Worm (Caenorhabditis elegans) whole organism, L4/young adult: ENCODE measurements around the gene lbp-4.

Experiments
- W03F9.2 ChIP-seq: fragments of 150-350 bp; optimal IDR thresholded peaks from 2 replicates; lab custom pipeline; 2014; ENCODE audit warnings: missing biosample characterization, missing genetic modification characterization
- dao-5 ChIP-seq: sonication (generic microtip); optimal IDR thresholded peaks from 2 replicates; lab custom pipeline; 2016; ENCODE audit warnings: missing genotype, missing genetic modification characterization, moderate library complexity, missing compliant biosample characterization
- him-1 ChIP-seq: sonication (generic microtip); optimal IDR thresholded peaks from 2 replicates; lab custom pipeline; 2016; ENCODE audit warnings: missing genotype, missing genetic modification reagents, missing genetic modification characterization, missing compliant biosample characterization

The lbp-4 gene

ce11 chrV:7830952-7831351 lies 10.6 kb downstream of the lbp-4 start:
- no peak for TF ChIP-seq W03F9.2 (tag; lab: Kevin White, UChicago)
- no peak for TF ChIP-seq him-1 (tag; lab: Kevin White, UChicago)
- no peak for TF ChIP-seq dao-5

- TF ChIP-seq W03F9.2 (tag; lab: Kevin White, UChicago), result no peak
- no peak for TF ChIP-seq him-1 (tag; lab: Kevin White, UChicago)
- TF ChIP-seq dao-5, result no peak
Observed at ce11 chrV:7836911-7837310, 16.5 kb downstream of the lbp-4 start, which contains the start of gene txt-5. Gene txt-5 (minus strand): TSS chrV:7837134.

- TF ChIP-seq him-1 (tag; lab: Kevin White, UChicago), result no peak
- no peak for TF ChIP-seq W03F9.2 (tag; lab: Kevin White, UChicago)
- no peak for TF ChIP-seq dao-5
Observed at ce11 chrV:7837809-7838208, 17.4 kb downstream of the lbp-4 start, which contains the start of gene ttr-33. Gene ttr-33 (minus strand): TSS chrV:7837909.

ce11 chrV:7839485-7839884 lies 19.1 kb downstream of the lbp-4 start, which contains the start of gene C37C3.12:
Gene C37C3.12 (minus strand): TSS chrV:7839585.
- TF ChIP-seq dao-5 (no peak), him-1 (tag; lab: Kevin White, UChicago) (no peak), W03F9.2 (tag; lab: Kevin White, UChicago) (no peak)

ce11 chrV:7842228-7842627 lies 21.9 kb downstream of the lbp-4 start, which contains the start of gene grd-8:
Gene grd-8 (plus strand): TSS chrV:7842528.
- TF ChIP-seq him-1 (tag; lab: Kevin White, UChicago), result no peak
- no peak for TF ChIP-seq dao-5
- no peak for TF ChIP-seq W03F9.2 (tag; lab: Kevin White, UChicago)

- TF ChIP-seq W03F9.2 (tag; lab: Kevin White, UChicago) (no peak), dao-5 (no peak)
Observed at ce11 chrV:7847170-7847569, 26.8 kb downstream of the lbp-4 start, which contains the start of gene memo-1. Gene memo-1 (minus strand): TSS chrV:7847171.

- TF ChIP-seq him-1 (tag; lab: Kevin White, UChicago), result no peak
- TF ChIP-seq dao-5, result no peak
- TF ChIP-seq W03F9.2 (tag; lab: Kevin White, UChicago), result no peak
Observed at ce11 chrV:7847687-7848086, 27.3 kb downstream of the lbp-4 start.

- TF ChIP-seq dao-5 (no peak), W03F9.2 (tag; lab: Kevin White, UChicago) (no peak), him-1 (tag; lab: Kevin White, UChicago) (no peak)
Observed at ce11 chrV:7848251-7848650, 27.9 kb downstream of the lbp-4 start.

ce11 chrV:7852078-7852477 lies 31.7 kb downstream of the lbp-4 start:
- TF ChIP-seq W03F9.2 (tag; lab: Kevin White, UChicago) (no peak), dao-5 (no peak), him-1 (tag; lab: Kevin White, UChicago) (no peak)

- TF ChIP-seq W03F9.2 (tag; lab: Kevin White, UChicago) (peak; percentile 59), dao-5 (no peak), him-1 (tag; lab: Kevin White, UChicago) (no peak)
Observed at ce11 chrV:7853900-7854299, 33.5 kb downstream of the lbp-4 start.

- TF ChIP-seq W03F9.2 (tag; lab: Kevin White, UChicago) (peak; percentile 31), dao-5 (no peak)
Observed at ce11 chrV:7854603-7855002, 34.2 kb downstream of the lbp-4 start, which contains the start of the genes C37C3.9 and C37C3.18. Gene C37C3.9 (minus strand): TSS chrV:7854700. Gene C37C3.18 (plus strand): TSS chrV:7854993.

ce11 chrV:7855382-7855994 lies 35.1 kb downstream of the lbp-4 start, which contains the start of gene C37C3.2:
Gene C37C3.2 (plus strand): TSS chrV:7855944.
- TF ChIP-seq dao-5 (no peak), W03F9.2 (tag; lab: Kevin White, UChicago) (no peak), him-1 (tag; lab: Kevin White, UChicago) (no peak)

- TF ChIP-seq him-1 (tag; lab: Kevin White, UChicago) (no peak), dao-5 (no peak), W03F9.2 (tag; lab: Kevin White, UChicago) (no peak)
Observed at ce11 chrV:7856641-7857040, 36.3 kb downstream of the lbp-4 start.

- no peak for TF ChIP-seq dao-5
- no peak for TF ChIP-seq him-1 (tag; lab: Kevin White, UChicago)
- TF ChIP-seq W03F9.2 (tag; lab: Kevin White, UChicago), result no peak
Observed at ce11 chrV:7857931-7858330, 37.6 kb downstream of the lbp-4 start, which contains the start of gene C37C3.1. Gene C37C3.1 (plus strand): TSS chrV:7857963.

ce11 chrV:7861792-7862191 lies 41.4 kb downstream of the lbp-4 start, which contains the start of gene C37C3.17:
Gene C37C3.17 (minus strand): TSS chrV:7861892.
- TF ChIP-seq W03F9.2 (tag; lab: Kevin White, UChicago), result no peak
- no peak for TF ChIP-seq dao-5
- TF ChIP-seq him-1 (tag; lab: Kevin White, UChicago), result no peak
